Worm (Caenorhabditis elegans): Measurements from ENCODE around the gene fbxa-188.

ce11 chrV:17296443-17296842 is 48.3 kb downstream of the fbxa-188 start:
- TF ChIP-seq zag-1 (tag; optimal IDR thresholded peaks at IDR 0.05) (no peak), cey-2 (tag; optimal IDR thresholded peaks at IDR 0.05; ENCODE audit: borderline replicate concordance, insufficient read depth) (no peak), mdt-29 (GFP tag; IDR thresholded peaks at IDR 0.05) (no peak), mxl-3 (GFP tag; optimal IDR thresholded peaks at IDR 0.05) (no peak), lir-3 (tag; optimal IDR thresholded peaks at IDR 0.05) (no peak), ceh-82 (tag; optimal IDR thresholded peaks at IDR 0.05) (no peak), fkh-10 (GFP tag; optimal IDR thresholded peaks at IDR 0.05) (no peak)
